Fruit fly (Drosophila melanogaster) whole organism, pupa: ENCODE results near the gene CG14974.

Source experiments
- CG10348 ChIP-seq: fragments of 200-800 bp; sonication (Bioruptor generic); IDR thresholded peaks from 2 replicates; pipeline ENCODE4 v1.3.6; 2022; ENCODE audit warnings: missing biosample characterization, missing genetic modification characterization
- CG12605 ChIP-seq: fragments of 200-800 bp; sonication (Bioruptor generic); IDR thresholded peaks from 2 replicates; pipeline ENCODE4 v1.3.6; 2022; ENCODE audit warnings: missing biosample characterization, missing genetic modification characterization
- CG13204 ChIP-seq: fragments of 200-800 bp; sonication (Bioruptor generic); optimal IDR thresholded peaks from 2 replicates; lab custom pipeline; 2018; ENCODE audit warnings: missing biosample characterization, mild to moderate bottlenecking, missing genetic modification characterization, moderate library complexity
- CG14655 ChIP-seq: fragments of 200-800 bp; sonication (Bioruptor generic); optimal IDR thresholded peaks from 3 replicates; lab custom pipeline; 2017; ENCODE audit warnings: mild to moderate bottlenecking, missing biosample characterization, missing genetic modification reagents, missing genetic modification characterization
- CG15710 ChIP-seq: fragments of 200-800 bp; sonication (Bioruptor generic); optimal IDR thresholded peaks from 2 replicates; lab custom pipeline; 2018; ENCODE audit warnings: missing biosample characterization, mild to moderate bottlenecking, missing genetic modification characterization, moderate library complexity
- CG17806 ChIP-seq: fragments of 200-800 bp; sonication (Bioruptor generic); optimal IDR thresholded peaks from 2 replicates; lab custom pipeline; 2018; ENCODE audit warnings: missing biosample characterization, mild to moderate bottlenecking, missing genetic modification characterization, moderate library complexity
- CG32121 ChIP-seq: fragments of 200-800 bp; sonication (Bioruptor generic); IDR thresholded peaks from 2 replicates; pipeline ENCODE4 v1.3.6; 2022; ENCODE audit warnings: missing biosample characterization, missing genetic modification characterization
- CG34367 ChIP-seq: fragments of 200-800 bp; sonication (Bioruptor generic); optimal IDR thresholded peaks from 2 replicates; lab custom pipeline; 2018; ENCODE audit warnings: missing biosample characterization, mild to moderate bottlenecking, missing genetic modification characterization
- CG4496 ChIP-seq: fragments of 200-800 bp; sonication (Bioruptor generic); IDR thresholded peaks from 3 replicates; pipeline ENCODE4 v1.3.6; 2022; ENCODE audit warnings: missing biosample characterization, missing genetic modification characterization
- CG8159 ChIP-seq: fragments of 200-800 bp; sonication (Bioruptor generic); optimal IDR thresholded peaks from 3 replicates; lab custom pipeline; 2018; ENCODE audit warnings: missing biosample characterization, mild to moderate bottlenecking, missing genetic modification characterization, moderate library complexity
- CG8301 ChIP-seq: fragments of 200-800 bp; sonication (Bioruptor generic); optimal IDR thresholded peaks from 2 replicates; lab custom pipeline; 2018; ENCODE audit warnings: missing biosample characterization, mild to moderate bottlenecking, missing genetic modification characterization
- CG9948 ChIP-seq: fragments of 200-800 bp; sonication (Bioruptor generic); optimal IDR thresholded peaks from 2 replicates; lab custom pipeline; 2018; ENCODE audit warnings: missing biosample characterization, mild to moderate bottlenecking, missing genetic modification characterization, moderate library complexity
- D1 ChIP-seq: fragments of 200-800 bp; sonication (Bioruptor generic); optimal IDR thresholded peaks from 2 replicates; lab custom pipeline; 2018; ENCODE audit warnings: missing biosample characterization, mild to moderate bottlenecking, missing genetic modification characterization, moderate library complexity
- EcR ChIP-seq: fragments of 200-800 bp; sonication (Bioruptor generic); optimal IDR thresholded peaks from 3 replicates; lab custom pipeline; 2019; ENCODE audit warnings: missing biosample characterization, missing genetic modification characterization, mild to moderate bottlenecking, moderate library complexity, missing genetic modification reagents
- Ets98B ChIP-seq: fragments of 200-800 bp; sonication (Bioruptor generic); IDR thresholded peaks from 2 replicates; pipeline ENCODE4 v1.3.6; 2022; ENCODE audit warnings: missing biosample characterization, missing genetic modification characterization
- Pif1A ChIP-seq: fragments of 200-800 bp; sonication (Bioruptor generic); optimal IDR thresholded peaks from 3 replicates; lab custom pipeline; 2016; ENCODE audit warnings: missing biosample characterization, missing genetic modification characterization
- Pif1B ChIP-seq: fragments of 200-800 bp; sonication (Bioruptor generic); optimal IDR thresholded peaks from 3 replicates; lab custom pipeline; 2016; ENCODE audit warnings: missing biosample characterization, missing genetic modification characterization
- Snoo ChIP-seq: fragments of 200-800 bp; sonication (Bioruptor generic); optimal IDR thresholded peaks from 3 replicates; lab custom pipeline; 2017; ENCODE audit warnings: missing biosample characterization, mild to moderate bottlenecking, missing genetic modification characterization, inconsistent platforms
- fd96Ca ChIP-seq: fragments of 200-800 bp; sonication (Bioruptor generic); IDR thresholded peaks from 3 replicates; pipeline ENCODE4 v1.3.6; 2022; ENCODE audit warnings: missing biosample characterization, missing genetic modification characterization
- gl ChIP-seq: fragments of 200-800 bp; sonication (Bioruptor generic); optimal IDR thresholded peaks from 2 replicates; lab custom pipeline; 2018; ENCODE audit warnings: missing biosample characterization, mild to moderate bottlenecking, missing genetic modification characterization
- rn ChIP-seq: fragments of 200-800 bp; sonication (Bioruptor generic); IDR thresholded peaks from 2 replicates; pipeline ENCODE4 v1.3.6; 2022; ENCODE audit warnings: missing biosample characterization, missing genetic modification characterization

CG14974 gene

dm6 chr3L:3632500-3633183 is 11.8 kb upstream of the CG14974 start:
- no peak for TF ChIP-seq Pif1A (GFP tag; lab: Kevin White, UChicago)
- TF ChIP-seq rn (GFP tag; lab: Robert Waterston, UW) = peak; percentile 69
- TF ChIP-seq CG8159 = peak; percentile 66
- TF ChIP-seq CG8301 = peak; percentile 60
- TF ChIP-seq D1 (tag; lab: Kevin White, UChicago) = no peak
- peak; percentile 87 for TF ChIP-seq CG10348 (GFP tag; lab: Robert Waterston, UW)
- TF ChIP-seq CG14655 (GFP tag; lab: Kevin White, UChicago) = peak; percentile 70
- TF ChIP-seq CG12605 = peak; percentile 41; the same call in 1 of the 2 replicates
- TF ChIP-seq Ets98B (GFP tag; lab: Robert Waterston, UW) = peak; percentile 80
- peak; percentile 89 for TF ChIP-seq CG4496 (GFP tag; lab: Robert Waterston, UW)
- TF ChIP-seq CG13204 (GFP tag; lab: Kevin White, UChicago) = no peak
- peak; percentile 88 for TF ChIP-seq CG32121
- peak; percentile 70 for TF ChIP-seq CG9948 (tag; lab: Kevin White, UChicago)
- no peak for TF ChIP-seq Snoo
- TF ChIP-seq EcR (GFP tag; lab: Kevin White, UChicago) = no peak
- no peak for TF ChIP-seq Pif1B (GFP tag; lab: Kevin White, UChicago)
- TF ChIP-seq CG17806 (tag; lab: Kevin White, UChicago) = peak; percentile 40
- peak; percentile 92 for TF ChIP-seq fd96Ca (GFP tag; lab: Robert Waterston, UW)
- no peak for TF ChIP-seq gl (tag; lab: Kevin White, UChicago)
- TF ChIP-seq CG15710 (tag; lab: Kevin White, UChicago) = peak; percentile 67
- TF ChIP-seq CG34367 (tag; lab: Kevin White, UChicago) = peak; percentile 41

- TF ChIP-seq CG10348 (GFP tag; lab: Robert Waterston, UW) = no peak
- no peak for TF ChIP-seq D1 (tag; lab: Kevin White, UChicago)
- TF ChIP-seq gl (tag; lab: Kevin White, UChicago) = no peak
- no peak for TF ChIP-seq CG34367 (tag; lab: Kevin White, UChicago)
- no peak for TF ChIP-seq EcR (GFP tag; lab: Kevin White, UChicago)
- TF ChIP-seq fd96Ca (GFP tag; lab: Robert Waterston, UW) = 0 out of 3 replicates have a peak, but pooled peaks have one; percentile 42
- no peak for TF ChIP-seq CG9948 (tag; lab: Kevin White, UChicago)
- peak; percentile 57; the same call in 1 of the 2 replicates for TF ChIP-seq Ets98B (GFP tag; lab: Robert Waterston, UW)
- peak; percentile 13 for TF ChIP-seq Pif1A (GFP tag; lab: Kevin White, UChicago)
- TF ChIP-seq CG12605 = 0 out of 2 replicates have a peak, but pooled peaks have one; percentile 30
- TF ChIP-seq CG13204 (GFP tag; lab: Kevin White, UChicago) = peak; percentile 85
- no peak for TF ChIP-seq CG14655 (GFP tag; lab: Kevin White, UChicago)
- TF ChIP-seq Pif1B (GFP tag; lab: Kevin White, UChicago) = peak; percentile 8
- TF ChIP-seq CG17806 (tag; lab: Kevin White, UChicago) = no peak
- TF ChIP-seq rn (GFP tag; lab: Robert Waterston, UW) = no peak
- 0 out of 3 replicates have a peak, but pooled peaks have one; percentile 20 for TF ChIP-seq CG4496 (GFP tag; lab: Robert Waterston, UW)
- no peak for TF ChIP-seq Snoo
- TF ChIP-seq CG8301 = no peak
- TF ChIP-seq CG15710 (tag; lab: Kevin White, UChicago) = no peak
- TF ChIP-seq CG8159 = no peak
- TF ChIP-seq CG32121 = no peak
- TF ChIP-seq, all 21 proteins: peak for 7
Observed at dm6 chr3L:3626069-3626468, 5.2 kb upstream of the CG14974 start, which contains the start of gene dar1. Gene dar1 (plus strand): TSS chr3L:3626352.

- TF ChIP-seq gl (tag; lab: Kevin White, UChicago) (peak; percentile 40), fd96Ca (GFP tag; lab: Robert Waterston, UW) (peak; percentile 51; the same call in 1 of the 3 replicates), Pif1A (GFP tag; lab: Kevin White, UChicago) (no peak), CG8159 (peak; percentile 12), CG13204 (GFP tag; lab: Kevin White, UChicago) (peak; percentile 39), CG34367 (tag; lab: Kevin White, UChicago) (peak; percentile 35), CG32121 (no peak), CG4496 (GFP tag; lab: Robert Waterston, UW) (peak; percentile 60; the same call in 2 of the 3 replicates)
Observed at dm6 chr3L:3624876-3625275, 4.0 kb upstream of the CG14974 start.

- peak; percentile 64 for TF ChIP-seq CG12605
- TF ChIP-seq CG10348 (GFP tag; lab: Robert Waterston, UW) = no peak
- peak; percentile 65; the same call in 1 of the 2 replicates for TF ChIP-seq Ets98B (GFP tag; lab: Robert Waterston, UW)
- peak; percentile 26 for TF ChIP-seq EcR (GFP tag; lab: Kevin White, UChicago)
- peak; percentile 74 for TF ChIP-seq CG4496 (GFP tag; lab: Robert Waterston, UW)
- TF ChIP-seq CG8159 = peak; percentile 83
- peak; percentile 80 for TF ChIP-seq CG17806 (tag; lab: Kevin White, UChicago)
- peak; percentile 83 for TF ChIP-seq Pif1A (GFP tag; lab: Kevin White, UChicago)
- peak; percentile 86 for TF ChIP-seq CG15710 (tag; lab: Kevin White, UChicago)
- no peak for TF ChIP-seq rn (GFP tag; lab: Robert Waterston, UW)
- TF ChIP-seq CG9948 (tag; lab: Kevin White, UChicago) = peak; percentile 83
- TF ChIP-seq CG8301 = peak; percentile 77
- TF ChIP-seq D1 (tag; lab: Kevin White, UChicago) = peak; percentile 74
- peak; percentile 59 for TF ChIP-seq CG13204 (GFP tag; lab: Kevin White, UChicago)
- peak; percentile 62 for TF ChIP-seq Snoo
- peak; percentile 55; the same call in 2 of the 3 replicates for TF ChIP-seq fd96Ca (GFP tag; lab: Robert Waterston, UW)
- peak; percentile 43 for TF ChIP-seq CG32121
- peak; percentile 79 for TF ChIP-seq CG34367 (tag; lab: Kevin White, UChicago)
- peak; percentile 82 for TF ChIP-seq Pif1B (GFP tag; lab: Kevin White, UChicago)
- TF ChIP-seq gl (tag; lab: Kevin White, UChicago) = peak; percentile 56
- TF ChIP-seq CG14655 (GFP tag; lab: Kevin White, UChicago) = peak; percentile 73
Observed at dm6 chr3L:3617252-3617651, 3.6 kb downstream of the CG14974 start.
